Worm (Caenorhabditis elegans): ENCODE data around the gene srz-103.

DNA sequence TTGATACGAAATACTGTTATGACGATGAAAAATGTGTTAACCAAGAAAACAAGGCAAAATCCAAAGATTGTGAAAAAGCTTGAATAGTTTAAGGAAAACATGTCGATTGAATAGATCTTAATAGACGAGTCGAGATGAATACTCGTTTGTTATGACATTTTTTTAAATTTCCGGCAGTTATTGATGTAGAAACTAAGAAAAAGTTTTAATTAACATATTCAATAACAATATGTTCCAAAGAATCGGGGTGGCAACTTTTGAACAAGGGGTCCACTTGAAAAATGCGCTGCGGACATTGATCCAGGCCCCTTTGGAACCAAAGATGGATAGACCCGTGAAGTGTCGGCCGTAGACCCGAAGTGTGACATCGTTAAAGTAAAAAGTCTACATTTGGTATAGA lies 7.9 kb downstream of the srz-103 start, which contains the start of gene str-61:
- TF ChIP-seq sea-1 (GFP tag; conservative IDR thresholded peaks at IDR 0.05): no peak
- no peak for TF ChIP-seq tbx-11 (GFP tag; IDR thresholded peaks at IDR 0.05)
- no peak for TF ChIP-seq hnd-1 (tag; optimal IDR thresholded peaks at IDR 0.05)
- no peak for TF ChIP-seq ceh-13 (GFP tag; optimal IDR thresholded peaks at IDR 0.05)
- TF ChIP-seq ama-1 (optimal IDR thresholded peaks at IDR 0.05): no peak
- no peak for TF ChIP-seq aly-1 (tag; optimal IDR thresholded peaks at IDR 0.05)
- TF ChIP-seq hmg-4 (GFP tag; optimal IDR thresholded peaks at IDR 0.05): no peak
- TF ChIP-seq scrt-1 (GFP tag; IDR thresholded peaks at IDR 0.05): no peak
- TF ChIP-seq ceh-36 (tag; optimal IDR thresholded peaks at IDR 0.05): no peak
- TF ChIP-seq B0310.2 (tag; optimal IDR thresholded peaks at IDR 0.05): no peak
- no peak for TF ChIP-seq ets-7 (tag; optimal IDR thresholded peaks at IDR 0.05)
- TF ChIP-seq hmbx-1 (tag; optimal IDR thresholded peaks at IDR 0.05): no peak
- no peak for TF ChIP-seq tbx-37 (GFP tag; conservative IDR thresholded peaks at IDR 0.05)
- TF ChIP-seq pes-1 (GFP tag; IDR thresholded peaks at IDR 0.05): no peak

Measured in whole organism, early embryonic.